Fruit fly (Drosophila melanogaster): Measurements from ENCODE around the gene CG4678.

CG4678 gene

dm6 chrX:16650078-16651063, 45.6 kb upstream of the CG4678 start (continued):
- TF ChIP-seq BEAF-32 (GFP tag; optimal IDR thresholded peaks at IDR 0.05), result no peak
- TF ChIP-seq eyg (GFP tag; optimal IDR thresholded peaks at IDR 0.05), result peak; percentile 36
- peak; percentile 79 for TF ChIP-seq NK7.1 (GFP tag; optimal IDR thresholded peaks at IDR 0.05)
- TF ChIP-seq CG6654 (GFP tag; optimal IDR thresholded peaks at IDR 0.05), result no peak
- TF ChIP-seq CG2875 (GFP tag; optimal IDR thresholded peaks at IDR 0.05), result no peak
- TF ChIP-seq ab (GFP tag; optimal IDR thresholded peaks at IDR 0.05), result no peak
- peak; percentile 85 for TF ChIP-seq Antp (GFP tag; optimal IDR thresholded peaks at IDR 0.05)
- 0 out of 2 replicates have a peak, but pooled peaks have one; percentile 23 for TF ChIP-seq lmd (GFP tag; IDR thresholded peaks at IDR 0.05)
- TF ChIP-seq Dip2 (GFP tag; IDR thresholded peaks at IDR 0.05), result no peak
- peak; percentile 49 for TF ChIP-seq CG13624 (GFP tag; optimal IDR thresholded peaks at IDR 0.05)
- peak; percentile 68; the same call in 2 of the 3 replicates for TF ChIP-seq B-H1 (GFP tag; IDR thresholded peaks at IDR 0.05)
- peak; percentile 67; the same call in 2 of the 3 replicates for TF ChIP-seq CG7357 (GFP tag; IDR thresholded peaks at IDR 0.05)
- no peak for TF ChIP-seq CG3281 (GFP tag; optimal IDR thresholded peaks at IDR 0.05)
- no peak for TF ChIP-seq grn (GFP tag; optimal IDR thresholded peaks at IDR 0.05)
- TF ChIP-seq C15 (GFP tag; IDR thresholded peaks at IDR 0.05), result no peak
- TF ChIP-seq Taf1 (GFP tag; IDR thresholded peaks at IDR 0.05), result no peak
- no peak for TF ChIP-seq Doc2 (GFP tag; IDR thresholded peaks at IDR 0.05)
- TF ChIP-seq twi (tag; optimal IDR thresholded peaks at IDR 0.05), result no peak
- no peak for TF ChIP-seq CG30431 (GFP tag; optimal IDR thresholded peaks at IDR 0.05)
- TF ChIP-seq CG8281 (tag; optimal IDR thresholded peaks at IDR 0.05), result peak; percentile 60
- peak; percentile 10 for TF ChIP-seq unpg (GFP tag; optimal IDR thresholded peaks at IDR 0.05)
- no peak for TF ChIP-seq tin (GFP tag; optimal IDR thresholded peaks at IDR 0.05)
- peak; percentile 75 for TF ChIP-seq pb (GFP tag; optimal IDR thresholded peaks at IDR 0.05)
- no peak for TF ChIP-seq Rfx (GFP tag; IDR thresholded peaks at IDR 0.05)
- no peak for TF ChIP-seq hbn (GFP tag; IDR thresholded peaks at IDR 0.05; ENCODE audit: partially characterized antibody)
- peak; percentile 70 for TF ChIP-seq CG7839 (tag; optimal IDR thresholded peaks at IDR 0.05)
- TF ChIP-seq cg (GFP tag; optimal IDR thresholded peaks at IDR 0.05), result no peak
- no peak for TF ChIP-seq CG8388 (GFP tag; optimal IDR thresholded peaks at IDR 0.05)
- TF ChIP-seq CG3726 (GFP tag; IDR thresholded peaks at IDR 0.05), result no peak
- 0 out of 2 replicates have a peak, but pooled peaks have one; percentile 35 for TF ChIP-seq E2f1 (GFP tag; IDR thresholded peaks at IDR 0.05)
- TF ChIP-seq Fer2 (tag; optimal IDR thresholded peaks at IDR 0.05), result no peak
- TF ChIP-seq CG17612 (GFP tag; IDR thresholded peaks at IDR 0.05), result no peak
- no peak for TF ChIP-seq fd64A (GFP tag; optimal IDR thresholded peaks at IDR 0.05)
- peak in 1 of 2 experiments; percentile 59 for TF ChIP-seq Hr51 (GFP tag; optimal IDR thresholded peaks at IDR 0.05)
- TF ChIP-seq CG17186 (GFP tag; optimal IDR thresholded peaks at IDR 0.05), result no peak
- no peak for TF ChIP-seq fd102C (GFP tag; optimal IDR thresholded peaks at IDR 0.05)
- TF ChIP-seq Nf-YA (GFP tag; IDR thresholded peaks at IDR 0.05), result 0 out of 2 replicates have a peak, but pooled peaks have one; percentile 6
- 0 out of 4 replicates have a peak, but pooled peaks have one; percentile 10 for TF ChIP-seq chinmo (GFP tag; IDR thresholded peaks at IDR 0.05; ENCODE audit: partially characterized antibody)
- no peak for TF ChIP-seq CG13424 (tag; optimal IDR thresholded peaks at IDR 0.05)
- TF ChIP-seq CG4404 (GFP tag; IDR thresholded peaks at IDR 0.05), result no peak
- peak; percentile 0 for TF ChIP-seq bcd (GFP tag; optimal IDR thresholded peaks at IDR 0.05)
- TF ChIP-seq Kr (GFP tag; optimal IDR thresholded peaks at IDR 0.05), result no peak
- peak; percentile 84 for TF ChIP-seq zfh1 (GFP tag; IDR thresholded peaks at IDR 0.05)
- no peak for TF ChIP-seq CG17912 (GFP tag; optimal IDR thresholded peaks at IDR 0.05)
- no peak for TF ChIP-seq H2.0 (GFP tag; IDR thresholded peaks at IDR 0.05)
- TF ChIP-seq nom (GFP tag; optimal IDR thresholded peaks at IDR 0.05), result no peak
- no peak for TF ChIP-seq hth (optimal IDR thresholded peaks at IDR 0.05)
- TF ChIP-seq al (GFP tag; IDR thresholded peaks at IDR 0.05), result no peak
- no peak for TF ChIP-seq zf30C (GFP tag; optimal IDR thresholded peaks at IDR 0.05)
